Worm (Caenorhabditis elegans): Measurements from ENCODE around the gene T07F12.2.

- TF ChIP-seq cog-1 (tag; optimal IDR thresholded peaks at IDR 0.05) (no peak), flt-1 (GFP tag; IDR thresholded peaks at IDR 0.05) (no peak), med-1 (GFP tag; optimal IDR thresholded peaks at IDR 0.05; ENCODE audit: insufficient read depth) (no peak), ztf-29 (GFP tag; IDR thresholded peaks at IDR 0.05) (no peak), klf-2 (GFP tag; conservative IDR thresholded peaks at IDR 0.05) (no peak), ref-1 (GFP tag; conservative IDR thresholded peaks at IDR 0.05) (no peak), tab-1 (GFP tag; IDR thresholded peaks at IDR 0.05) (no peak), ztf-23 (GFP tag; IDR thresholded peaks at IDR 0.05) (no peak), T22C8.4 (GFP tag; IDR thresholded peaks at IDR 0.05) (no peak)
These were observed 48.9 kb downstream of the T07F12.2 start for ce11 chrX:4938990-4939389.
